Worm (Caenorhabditis elegans) whole organism, mixed stage, embryonic: Measurements from ENCODE around the gene C52E4.7.

ENCODE experiments used
- lsy-2 ChIP-seq: fragments of 150-350 bp; optimal IDR thresholded peaks from 2 replicates; lab custom pipeline; 2014; ENCODE audit warnings: missing biosample characterization, missing genetic modification characterization
- pha-4 ChIP-seq: fragments of 150-350 bp; optimal IDR thresholded peaks from 2 replicates; lab custom pipeline; 2018; ENCODE audit warnings: missing biosample characterization, missing genetic modification reagents, missing genetic modification characterization
- ztf-11 ChIP-seq: fragments of 150-350 bp; optimal IDR thresholded peaks from 2 replicates; lab custom pipeline; 2014; ENCODE audit warnings: missing biosample characterization, missing genetic modification characterization

DNA sequence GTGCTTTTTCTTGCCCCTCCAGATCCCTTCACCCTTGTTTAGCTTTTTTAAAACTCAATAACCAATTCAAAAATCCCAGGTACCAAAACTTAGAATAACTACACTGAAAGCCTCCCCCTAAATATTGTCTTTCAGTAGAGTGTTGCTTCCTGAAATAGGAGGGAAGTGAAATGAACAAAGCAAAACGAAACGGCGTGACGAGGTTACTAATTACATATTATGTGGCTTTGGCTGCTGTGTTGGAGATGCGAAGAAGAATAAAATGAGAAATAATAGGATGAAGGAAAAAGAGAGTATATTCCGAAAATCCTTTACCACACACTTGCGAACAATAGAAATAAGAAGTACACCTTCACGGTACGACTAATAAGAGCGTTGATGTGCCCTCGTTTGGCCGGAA lies 42.0 kb downstream of the C52E4.7 start:
- TF ChIP-seq pha-4 (tag; lab: Kevin White, UChicago) (no peak), lsy-2 (no peak), ztf-11 (tag; lab: Kevin White, UChicago) (no peak)
